Worm (Caenorhabditis elegans) whole organism, L3 larva: ENCODE results near the gene pho-6.

Source experiments
- R02D3.7 ChIP-seq: fragments of 150-350 bp; optimal IDR thresholded peaks from 2 replicates; lab custom pipeline; 2014; ENCODE audit warnings: missing biosample characterization, missing genetic modification characterization
- ama-1 ChIP-seq: fragments of 150-350 bp; optimal IDR thresholded peaks from 2 replicates; lab custom pipeline; 2018
- jun-1 ChIP-seq: fragments of 150-350 bp; optimal IDR thresholded peaks from 2 replicates; lab custom pipeline; 2014; ENCODE audit warnings: missing biosample characterization, missing genetic modification reagents, missing genetic modification characterization
- lin-15B ChIP-seq: fragments of 150-350 bp; optimal IDR thresholded peaks from 2 replicates; lab custom pipeline; 2014; ENCODE audit warnings: missing biosample characterization, missing genetic modification characterization
- zag-1 ChIP-seq: fragments of 150-350 bp; optimal IDR thresholded peaks from 2 replicates; lab custom pipeline; 2014; ENCODE audit warnings: missing biosample characterization, missing genetic modification characterization

DNA sequence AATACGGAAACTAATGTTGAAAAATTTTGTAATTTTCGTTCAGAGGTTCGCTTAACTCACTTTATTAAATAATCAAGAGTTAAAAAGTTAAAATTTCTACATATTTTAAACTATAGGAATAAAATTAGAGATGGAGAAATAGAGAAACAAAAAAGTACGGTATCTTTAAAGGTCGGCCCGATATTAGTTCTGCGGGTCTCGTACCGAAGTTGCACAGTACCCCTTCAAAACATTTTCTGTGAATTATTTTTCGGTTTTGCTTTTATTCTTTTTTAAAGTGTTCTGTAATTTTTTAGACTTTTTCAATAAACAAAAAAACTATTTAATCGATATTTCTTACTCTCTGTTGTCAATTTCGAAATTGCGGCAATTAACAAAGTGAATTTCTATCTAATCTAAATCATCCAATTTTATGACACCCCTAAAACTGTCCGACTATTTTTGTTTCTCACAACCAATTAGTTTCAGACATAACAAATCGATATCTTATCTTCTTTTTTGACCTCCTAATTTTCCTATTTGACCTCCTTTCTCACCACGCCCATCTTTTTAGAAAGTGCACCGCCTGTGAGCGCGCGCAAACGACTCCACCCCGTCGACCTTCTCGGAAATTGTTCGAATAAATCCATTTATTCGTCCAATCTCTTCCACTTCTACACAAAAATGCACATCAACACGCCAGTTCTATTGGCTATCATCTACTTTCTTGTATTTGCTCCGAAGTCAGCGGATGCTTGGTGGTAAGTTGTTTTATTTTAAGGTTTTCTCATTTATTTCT, 38.6 kb downstream of the pho-6 start, which contains the start of gene mom-2:
- TF ChIP-seq ama-1 (lab: Kevin White, UChicago) (no peak), R02D3.7 (no peak), zag-1 (tag; lab: Kevin White, UChicago) (no peak), lin-15B (tag; lab: Kevin White, UChicago) (no peak), jun-1 (tag; lab: Kevin White, UChicago) (no peak)
